Worm (Caenorhabditis elegans): Measurements from ENCODE around the gene R07B1.11.
A peak's percentile ranks its signal among the peaks of the same experiment; 100 is the strongest.

The R07B1.11 gene

ce11 chrX:9899426-9900131 is 42.9 kb downstream of the R07B1.11 start, which contains the start of gene phf-34 (continued):
- TF ChIP-seq elt-2 (tag; optimal IDR thresholded peaks at IDR 0.05) (no peak), C08G9.2 (tag; optimal IDR thresholded peaks at IDR 0.05) (no peak), nfya-1 (tag; optimal IDR thresholded peaks at IDR 0.05) (peak; percentile 67), unc-55 (GFP tag; optimal IDR thresholded peaks at IDR 0.05) (peak; percentile 31), fkh-10 (GFP tag; optimal IDR thresholded peaks at IDR 0.05) (no peak), mec-3 (tag; optimal IDR thresholded peaks at IDR 0.05; ENCODE audit: borderline replicate concordance) (no peak), ceh-18 (tag; optimal IDR thresholded peaks at IDR 0.05) (no peak), nhr-232 (tag; optimal IDR thresholded peaks at IDR 0.05) (no peak), sdc-2 (tag; optimal IDR thresholded peaks at IDR 0.05) (peak; percentile 58), tbx-2 (tag; optimal IDR thresholded peaks at IDR 0.05) (peak; percentile 37), pha-4 (tag; optimal IDR thresholded peaks at IDR 0.05) (no peak), che-1 (tag; optimal IDR thresholded peaks at IDR 0.05) (no peak), sox-2 (GFP tag; IDR thresholded peaks at IDR 0.05) (no peak), madf-2 (tag; optimal IDR thresholded peaks at IDR 0.05) (no peak), fkh-6 (tag; optimal IDR thresholded peaks at IDR 0.05) (no peak), Y22D7AL.16 (tag; optimal IDR thresholded peaks at IDR 0.05) (no peak), nhr-11 (tag; optimal IDR thresholded peaks at IDR 0.05) (no peak), ceh-34 (tag; optimal IDR thresholded peaks at IDR 0.05) (peak; percentile 35)

DNA sequence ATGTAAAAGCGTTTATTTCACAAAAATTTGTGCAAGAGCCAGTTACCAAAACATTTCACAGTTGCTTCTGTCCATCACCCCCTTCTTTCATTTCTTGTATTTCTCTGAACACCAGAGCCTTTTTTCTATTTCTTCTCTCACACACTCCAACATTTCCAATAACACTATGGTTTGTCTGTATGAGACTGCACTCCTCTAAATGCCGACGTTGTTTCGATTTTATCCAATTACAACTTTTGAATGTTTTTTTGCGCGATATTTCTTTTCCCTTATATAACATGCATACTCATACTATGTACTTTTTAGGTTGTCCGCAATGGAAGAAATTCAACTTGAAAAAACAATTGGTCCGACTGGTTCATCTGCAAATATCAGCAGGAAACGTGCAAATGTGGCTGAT is 49.1 kb downstream of the R07B1.11 start, which contains the start of gene F21G4.5:
TSS of gene F21G4.5 (plus strand) at position 301 of the 400 bp plus-strand sequence.
- TF ChIP-seq pha-2 (tag; optimal IDR thresholded peaks at IDR 0.05) (no peak), pat-9 (tag; optimal IDR thresholded peaks at IDR 0.05) (no peak), fax-1 (tag; optimal IDR thresholded peaks at IDR 0.05) (no peak), npax-4 (tag; optimal IDR thresholded peaks at IDR 0.05) (no peak), elt-4 (tag; optimal IDR thresholded peaks at IDR 0.05) (no peak), tbx-7 (tag; optimal IDR thresholded peaks at IDR 0.05) (no peak), unc-55 (GFP tag; optimal IDR thresholded peaks at IDR 0.05) (no peak), ets-4 (tag; optimal IDR thresholded peaks at IDR 0.05) (no peak), nfya-1 (tag; optimal IDR thresholded peaks at IDR 0.05) (no peak), rnt-1 (tag; optimal IDR thresholded peaks at IDR 0.05) (no peak), ama-1 (optimal IDR thresholded peaks at IDR 0.05) (no peak), hlh-13 (GFP tag; optimal IDR thresholded peaks at IDR 0.05) (no peak), odd-2 (tag; optimal IDR thresholded peaks at IDR 0.05) (no peak), ref-2 (tag; optimal IDR thresholded peaks at IDR 0.05) (no peak), che-1 (tag; optimal IDR thresholded peaks at IDR 0.05) (no peak), madf-2 (tag; optimal IDR thresholded peaks at IDR 0.05) (no peak), K09A11.1 (tag; optimal IDR thresholded peaks at IDR 0.05; ENCODE audit: insufficient read depth) (no peak), unc-86 (tag; optimal IDR thresholded peaks at IDR 0.05) (no peak)

Measured in whole organism, late embryonic.